Fruit fly (Drosophila melanogaster) whole organism, embryonic: Measurements from ENCODE around the gene CheA75a.

Source experiments
- Bdp1 ChIP-seq: fragments of 200-800 bp; sonication (Bioruptor generic); optimal IDR thresholded peaks from 3 replicates; lab custom pipeline; 2016; ENCODE audit warnings: missing biosample characterization, missing genetic modification characterization
- BtbVII ChIP-seq: fragments of 200-800 bp; sonication (Bioruptor generic); optimal IDR thresholded peaks from 3 replicates; lab custom pipeline; 2017; ENCODE audit warnings: missing biosample characterization, mild to moderate bottlenecking, missing genetic modification characterization
- CG10267 ChIP-seq: fragments of 200-800 bp; sonication (Bioruptor generic); optimal IDR thresholded peaks from 2 replicates; lab custom pipeline; 2018; ENCODE audit warnings: missing biosample characterization, mild to moderate bottlenecking, missing genetic modification characterization, moderate library complexity
- CG10462 ChIP-seq: fragments of 200-800 bp; sonication (Bioruptor generic); optimal IDR thresholded peaks from 2 replicates; lab custom pipeline; 2016; ENCODE audit warnings: missing biosample characterization, missing genetic modification characterization
- CG11247 ChIP-seq: fragments of 200-800 bp; sonication (Bioruptor generic); IDR thresholded peaks from 2 replicates; pipeline ENCODE4 v1.3.6; 2022; ENCODE audit warnings: missing biosample characterization, missing genetic modification characterization
- CG11504 ChIP-seq: fragments of 200-800 bp; sonication (Bioruptor generic); optimal IDR thresholded peaks from 3 replicates; lab custom pipeline; 2019; ENCODE audit warnings: missing biosample characterization, mild to moderate bottlenecking, missing genetic modification characterization, moderate library complexity
- CG12391 ChIP-seq: fragments of 200-800 bp; sonication (Bioruptor generic); optimal IDR thresholded peaks from 3 replicates; lab custom pipeline; 2018; ENCODE audit warnings: missing biosample characterization, mild to moderate bottlenecking, missing genetic modification characterization, moderate library complexity
- CG14710 ChIP-seq: fragments of 200-800 bp; sonication (Bioruptor generic); optimal IDR thresholded peaks from 3 replicates; lab custom pipeline; 2019; ENCODE audit warnings: missing biosample characterization, mild to moderate bottlenecking, missing genetic modification characterization, moderate library complexity
- CG18476 ChIP-seq: fragments of 200-800 bp; sonication (Bioruptor generic); optimal IDR thresholded peaks from 2 replicates; lab custom pipeline; 2016; ENCODE audit warnings: missing biosample characterization, mild to moderate bottlenecking, missing genetic modification characterization
- CG2678 ChIP-seq: fragments of 200-800 bp; sonication (Bioruptor generic); optimal IDR thresholded peaks from 3 replicates; lab custom pipeline; 2019; ENCODE audit warnings: missing biosample characterization, mild to moderate bottlenecking, missing genetic modification characterization, moderate library complexity
- CG2712 ChIP-seq: fragments of 200-800 bp; optimal IDR thresholded peaks from 3 replicates; lab custom pipeline; 2019; ENCODE audit warnings: missing biosample characterization, mild to moderate bottlenecking, missing genetic modification characterization, moderate library complexity
- CG2875 ChIP-seq: fragments of 200-800 bp; sonication (Bioruptor generic); optimal IDR thresholded peaks from 2 replicates; lab custom pipeline; 2017; ENCODE audit warnings: missing biosample characterization, mild to moderate bottlenecking, missing genetic modification characterization, missing genetic modification reagents
- CG31441 ChIP-seq: fragments of 200-800 bp; sonication (Bioruptor generic); IDR thresholded peaks from 2 replicates; pipeline ENCODE4 v1.3.6; 2022; ENCODE audit warnings: missing biosample characterization, missing genetic modification characterization
- CG34376 ChIP-seq: fragments of 200-800 bp; sonication (Bioruptor generic); optimal IDR thresholded peaks from 2 replicates; lab custom pipeline; 2018; ENCODE audit warnings: missing biosample characterization, mild to moderate bottlenecking, missing genetic modification characterization
- CG6683 ChIP-seq: fragments of 200-800 bp; sonication (Bioruptor generic); optimal IDR thresholded peaks from 2 replicates; lab custom pipeline; 2017; ENCODE audit warnings: missing biosample characterization, mild to moderate bottlenecking, missing genetic modification characterization, missing genetic modification reagents
- CG6765 ChIP-seq: fragments of 200-800 bp; sonication (Bioruptor generic); optimal IDR thresholded peaks from 3 replicates; lab custom pipeline; 2017; ENCODE audit warnings: missing biosample characterization, mild to moderate bottlenecking, missing genetic modification characterization
- CHES-1-like ChIP-seq: fragments of 200-800 bp; sonication (Bioruptor generic); optimal IDR thresholded peaks from 2 replicates; lab custom pipeline; 2016; ENCODE audit warnings: missing biosample characterization, missing genetic modification characterization
- D ChIP-seq, 2 experiments: fragments of 200-800 bp in 1 of 2; fragments of >200 bp in 1 of 2; sonication (Bioruptor generic) in 1 of 2; optimal IDR thresholded peaks; 2 replicates in 1 of 2; 3 replicates in 1 of 2; lab custom pipeline; 2017; ENCODE audit warnings: mild to moderate bottlenecking in 1 of 2, missing biosample characterization in 1 of 2, missing genetic modification characterization in 1 of 2, missing genetic modification reagents in 1 of 2
- D19A ChIP-seq: fragments of 200-800 bp; optimal IDR thresholded peaks from 3 replicates; lab custom pipeline; 2019; ENCODE audit warnings: missing biosample characterization, mild to moderate bottlenecking, missing genetic modification characterization, moderate library complexity
- Ets65A ChIP-seq: fragments of 200-800 bp; sonication (Bioruptor generic); peaks from one replicate; lab custom pipeline; 2016; ENCODE audit warnings: missing biosample characterization, missing genetic modification characterization
- Fer3 ChIP-seq: fragments of 200-800 bp; sonication (Bioruptor generic); optimal IDR thresholded peaks from 2 replicates; lab custom pipeline; 2018; ENCODE audit warnings: missing biosample characterization, mild to moderate bottlenecking, missing genetic modification characterization, moderate library complexity
- Hr3 ChIP-seq: fragments of 200-800 bp; sonication (Bioruptor generic); optimal IDR thresholded peaks from 3 replicates; lab custom pipeline; 2016; ENCODE audit warnings: missing biosample characterization, missing genetic modification characterization
- MESR4 ChIP-seq: fragments of 200-800 bp; sonication (Bioruptor generic); optimal IDR thresholded peaks from 2 replicates; lab custom pipeline; 2018; ENCODE audit warnings: missing biosample characterization, mild to moderate bottlenecking, missing genetic modification characterization, moderate library complexity
- Oli ChIP-seq: fragments of 200-800 bp; sonication (Bioruptor generic); optimal IDR thresholded peaks from 2 replicates; lab custom pipeline; 2018; ENCODE audit warnings: missing biosample characterization, mild to moderate bottlenecking, missing genetic modification characterization, moderate library complexity
- Scr ChIP-seq: fragments of 200-800 bp; sonication (Bioruptor generic); IDR thresholded peaks from 2 replicates; pipeline ENCODE4 v1.3.6; 2022; ENCODE audit warnings: missing biosample characterization, missing genetic modification characterization; ENCODE audit not compliant: partially characterized antibody
- Sox100B ChIP-seq: fragments of 200-800 bp; sonication (Bioruptor generic); optimal IDR thresholded peaks from 3 replicates; lab custom pipeline; 2018; ENCODE audit warnings: missing biosample characterization, mild to moderate bottlenecking, missing genetic modification characterization
- Sox102F ChIP-seq: fragments of 200-800 bp; sonication (Bioruptor generic); optimal IDR thresholded peaks from 2 replicates; lab custom pipeline; 2018; ENCODE audit warnings: missing biosample characterization, mild to moderate bottlenecking, missing genetic modification characterization, moderate library complexity
- Ssrp ChIP-seq: fragments of 200-800 bp; sonication (Bioruptor generic); optimal IDR thresholded peaks from 2 replicates; lab custom pipeline; 2018; ENCODE audit warnings: missing biosample characterization, mild to moderate bottlenecking, missing genetic modification characterization, moderate library complexity
- Xbp1 ChIP-seq: fragments of 200-800 bp; sonication (Bioruptor generic); optimal IDR thresholded peaks from 3 replicates; lab custom pipeline; 2016; ENCODE audit warnings: missing biosample characterization, mild to moderate bottlenecking, missing genetic modification characterization
- YL-1 ChIP-seq: fragments of 200-800 bp; sonication (Bioruptor generic); optimal IDR thresholded peaks from 3 replicates; lab custom pipeline; 2017; ENCODE audit warnings: missing biosample characterization, mild to moderate bottlenecking, missing genetic modification characterization
- amos ChIP-seq: fragments of 200-800 bp; sonication (Bioruptor generic); IDR thresholded peaks from 2 replicates; pipeline ENCODE4 v1.3.6; 2022; ENCODE audit warnings: missing biosample characterization, missing genetic modification characterization; ENCODE audit not compliant: partially characterized antibody
- ap ChIP-seq: fragments of 200-800 bp; sonication (Bioruptor generic); IDR thresholded peaks from 2 replicates; pipeline ENCODE4 v1.3.6; 2022; ENCODE audit warnings: missing biosample characterization, missing genetic modification characterization
- bbx ChIP-seq: fragments of 200-800 bp; sonication (Bioruptor generic); IDR thresholded peaks from 2 replicates; pipeline ENCODE4 v1.3.6; 2022; ENCODE audit warnings: missing biosample characterization, missing genetic modification characterization; ENCODE audit not compliant: partially characterized antibody
- br ChIP-seq: fragments of >200 bp; optimal IDR thresholded peaks from 2 replicates; lab custom pipeline; 2017
- dpn ChIP-seq, 2 experiments: fragments of 200-800 bp; sonication (Bioruptor generic); optimal IDR thresholded peaks; 3 replicates each; lab custom pipeline; 2016; ENCODE audit warnings: missing biosample characterization in 2 of 2, missing genetic modification characterization in 2 of 2
- fd96Cb ChIP-seq: fragments of 200-800 bp; sonication (Bioruptor generic); optimal IDR thresholded peaks from 2 replicates; lab custom pipeline; 2018; ENCODE audit warnings: missing biosample characterization, mild to moderate bottlenecking, missing genetic modification characterization, moderate library complexity
- gem ChIP-seq: fragments of 200-800 bp; sonication (Bioruptor generic); optimal IDR thresholded peaks from 2 replicates; lab custom pipeline; 2019; ENCODE audit warnings: missing biosample characterization, mild to moderate bottlenecking, missing genetic modification characterization, moderate library complexity
- lola ChIP-seq, 3 experiments: fragments of >200 bp in 2 of 3; fragments of 200-800 bp in 1 of 3; sonication (Bioruptor generic) in 1 of 3; optimal IDR thresholded peaks; 2 replicates each; lab custom pipeline; 2017 to 2019; ENCODE audit warnings: missing biosample characterization in 3 of 3, missing genetic modification characterization in 3 of 3, mild to moderate bottlenecking in 1 of 3, moderate library complexity in 1 of 3
- nau ChIP-seq: fragments of 200-800 bp; sonication (Bioruptor generic); optimal IDR thresholded peaks from 3 replicates; lab custom pipeline; 2017; ENCODE audit warnings: missing biosample characterization, mild to moderate bottlenecking, missing genetic modification characterization, missing genetic modification reagents
- nom ChIP-seq: fragments of 200-800 bp; sonication (Bioruptor generic); optimal IDR thresholded peaks from 2 replicates; lab custom pipeline; 2017; ENCODE audit warnings: missing biosample characterization, missing genetic modification characterization, mild to moderate bottlenecking, moderate library complexity, missing genetic modification reagents
- pnt ChIP-seq: fragments of 200-800 bp; sonication (Bioruptor generic); optimal IDR thresholded peaks from 3 replicates; lab custom pipeline; 2016; ENCODE audit warnings: missing biosample characterization, missing genetic modification characterization
- psq ChIP-seq: fragments of 200-800 bp; sonication (Bioruptor generic); optimal IDR thresholded peaks from 2 replicates; lab custom pipeline; 2017; ENCODE audit warnings: missing biosample characterization, missing genetic modification characterization
- row ChIP-seq: fragments of 200-800 bp; sonication (Bioruptor generic); IDR thresholded peaks from 3 replicates; pipeline ENCODE4 v1.3.6; 2022; ENCODE audit warnings: missing biosample characterization, missing genetic modification characterization
- schlank ChIP-seq: fragments of 200-800 bp; sonication (Bioruptor generic); optimal IDR thresholded peaks from 2 replicates; lab custom pipeline; 2018; ENCODE audit warnings: missing biosample characterization, mild to moderate bottlenecking, missing genetic modification characterization
- seq ChIP-seq: fragments of 200-800 bp; sonication (Bioruptor generic); IDR thresholded peaks from 2 replicates; pipeline ENCODE4 v1.3.6; 2022; ENCODE audit warnings: missing biosample characterization, missing genetic modification characterization
- sim ChIP-seq: fragments of 200-800 bp; sonication (Bioruptor generic); IDR thresholded peaks from 2 replicates; pipeline ENCODE4 v1.3.6; 2022; ENCODE audit warnings: missing biosample characterization, missing genetic modification characterization
- sqz ChIP-seq: fragments of 200-800 bp; sonication (Bioruptor generic); optimal IDR thresholded peaks from 3 replicates; lab custom pipeline; 2018; ENCODE audit warnings: missing biosample characterization, mild to moderate bottlenecking, missing genetic modification characterization
- sug ChIP-seq: fragments of 200-800 bp; optimal IDR thresholded peaks from 2 replicates; lab custom pipeline; 2019; ENCODE audit warnings: missing biosample characterization, mild to moderate bottlenecking, missing genetic modification characterization, moderate library complexity
- unc-4 ChIP-seq: fragments of 200-800 bp; sonication (Bioruptor generic); IDR thresholded peaks from 2 replicates; pipeline ENCODE4 v1.3.6; 2022; ENCODE audit warnings: missing biosample characterization, missing genetic modification characterization; ENCODE audit not compliant: partially characterized antibody
- wor ChIP-seq: fragments of 200-800 bp; sonication (Bioruptor generic); IDR thresholded peaks from 2 replicates; pipeline ENCODE4 v1.3.6; 2022; ENCODE audit warnings: missing biosample characterization, missing genetic modification characterization

Gene CheA75a

dm6 chr3L:18273121-18273520, 21.2 kb downstream of the CheA75a start (continued):
- peak; percentile 29 for TF ChIP-seq Oli (tag; lab: Kevin White, UChicago)
- no peak for TF ChIP-seq CG18476 (GFP tag; lab: Kevin White, UChicago)
- TF ChIP-seq nom (GFP tag; lab: Kevin White, UChicago) = no peak
- TF ChIP-seq lola (GFP tag; optimal IDR thresholded peaks at IDR 0.05; lab: Kevin White, UChicago) = peak in 1 of 3 experiments; percentile 55
- no peak for TF ChIP-seq ap
- TF ChIP-seq CG11504 (tag; lab: Kevin White, UChicago) = peak; percentile 46
- TF ChIP-seq schlank (tag; lab: Kevin White, UChicago) = no peak
- no peak for TF ChIP-seq br
- TF ChIP-seq CHES-1-like (GFP tag; lab: Kevin White, UChicago) = no peak
- no peak for TF ChIP-seq fd96Cb
- TF ChIP-seq CG2678 (tag; lab: Kevin White, UChicago) = peak; percentile 43
- peak; percentile 48; the same call in 2 of the 3 replicates for TF ChIP-seq row (GFP tag; lab: Robert Waterston, UW)
- TF ChIP-seq bbx = no peak
- peak; percentile 9 for TF ChIP-seq CG14710 (tag; lab: Kevin White, UChicago)
- no peak for TF ChIP-seq D (optimal IDR thresholded peaks at IDR 0.05; lab: Kevin White, UChicago)
- TF ChIP-seq D (GFP tag; optimal IDR thresholded peaks at IDR 0.05; lab: Kevin White, UChicago) = peak; percentile 12
- TF ChIP-seq Fer3 = no peak
- TF ChIP-seq pnt (GFP tag; lab: Kevin White, UChicago) = no peak
- no peak for TF ChIP-seq CG2875 (GFP tag; lab: Kevin White, UChicago)
- no peak for TF ChIP-seq BtbVII (GFP tag; lab: Kevin White, UChicago)
- no peak for TF ChIP-seq Bdp1
- TF ChIP-seq CG31441 (GFP tag; lab: Robert Waterston, UW) = peak; percentile 55; the same call in 1 of the 2 replicates
- peak; percentile 16 for TF ChIP-seq CG10267
- peak; percentile 7 for TF ChIP-seq Hr3 (GFP tag; lab: Kevin White, UChicago)
- TF ChIP-seq Scr = no peak
- TF ChIP-seq wor = no peak
- peak; percentile 52 for TF ChIP-seq Sox100B
- TF ChIP-seq Ssrp (tag; lab: Kevin White, UChicago) = no peak
- TF ChIP-seq CG6765 (GFP tag; lab: Kevin White, UChicago) = no peak
- no peak for TF ChIP-seq seq (GFP tag; lab: Robert Waterston, UW)
- TF ChIP-seq dpn (GFP tag; optimal IDR thresholded peaks at IDR 0.05; lab: Kevin White, UChicago) = no peak
- peak; percentile 52 for TF ChIP-seq D19A
- TF ChIP-seq sug = no peak
- peak; percentile 4 for TF ChIP-seq sqz (GFP tag; lab: Kevin White, UChicago)
- TF ChIP-seq CG6683 (GFP tag; lab: Kevin White, UChicago) = no peak
- TF ChIP-seq nau (GFP tag; lab: Kevin White, UChicago) = no peak
- no peak for TF ChIP-seq Xbp1 (GFP tag; lab: Kevin White, UChicago)
- TF ChIP-seq CG34376 (GFP tag; lab: Kevin White, UChicago) = no peak
- TF ChIP-seq gem (tag; lab: Kevin White, UChicago) = peak; percentile 46
- no peak for TF ChIP-seq Ets65A (GFP tag; lab: Kevin White, UChicago)
- no peak for TF ChIP-seq sim (GFP tag; lab: Robert Waterston, UW)
- no peak for TF ChIP-seq psq (GFP tag; lab: Kevin White, UChicago)
- TF ChIP-seq Sox102F (GFP tag; lab: Kevin White, UChicago) = no peak
- TF ChIP-seq MESR4 (GFP tag; lab: Kevin White, UChicago) = no peak
- no peak for TF ChIP-seq amos (GFP tag; lab: Robert Waterston, UW)
- TF ChIP-seq CG11247 (GFP tag; lab: Robert Waterston, UW) = no peak
- no peak for TF ChIP-seq YL-1 (GFP tag; lab: Kevin White, UChicago)
- no peak for TF ChIP-seq unc-4 (GFP tag; lab: Robert Waterston, UW)
- peak; percentile 31 for TF ChIP-seq CG2712 (tag; lab: Kevin White, UChicago)
- no peak for TF ChIP-seq CG10462 (GFP tag; lab: Kevin White, UChicago)
- peak; percentile 17 for TF ChIP-seq CG12391 (tag; lab: Kevin White, UChicago)
